Fruit fly (Drosophila melanogaster) S2 (cell line): ENCODE measurements around the gene Ssl1.

Experiments
- CG8478 ChIP-seq: fragments of >200 bp; optimal IDR thresholded peaks from 2 replicates; lab custom pipeline; 2018
- CTCF ChIP-seq, 2 experiments: fragments of >200 bp; optimal IDR thresholded peaks; 2 replicates each; lab custom pipeline; 2018

DNA sequence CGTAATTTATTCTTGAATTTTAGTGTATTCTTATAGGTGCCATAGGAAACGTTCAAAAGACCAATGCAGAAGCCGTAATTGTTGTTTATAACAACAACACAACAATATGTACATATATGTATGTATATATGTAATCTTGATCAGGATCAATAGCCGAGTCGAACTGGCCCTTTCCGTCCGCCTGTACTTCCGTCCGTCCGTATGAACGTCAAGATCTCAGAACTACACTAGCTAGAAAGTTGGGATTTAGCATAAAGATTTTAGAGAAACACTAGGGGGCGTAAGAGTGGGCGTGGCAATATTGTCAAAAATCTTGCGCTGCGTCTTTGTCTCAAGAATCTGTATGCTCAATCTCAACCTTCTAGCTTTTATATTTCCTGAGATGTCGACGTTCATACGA, 5.6 kb downstream of the Ssl1 start:
- TF ChIP-seq CTCF (optimal IDR thresholded peaks at IDR 0.05; lab: Kevin White, UChicago) = no peak
- no peak for TF ChIP-seq CG8478 (lab: Kevin White, UChicago)
